Worm (Caenorhabditis elegans): ENCODE data around the gene T22B7.22.

- TF ChIP-seq dao-5 (tag; optimal IDR thresholded peaks at IDR 0.05) (no peak), him-1 (tag; optimal IDR thresholded peaks at IDR 0.05) (no peak), W03F9.2 (tag; optimal IDR thresholded peaks at IDR 0.05) (no peak)
These were observed 38.7 kb downstream of the T22B7.22 start for ce11 chrX:5698419-5698818.

Data from whole organism, L4/young adult.